Fruit fly (Drosophila melanogaster) whole organism, embryonic: Measurements from ENCODE around the gene Mabi.

Experiments
- Aef1 ChIP-seq: fragments of 200-800 bp; sonication (Bioruptor generic); IDR thresholded peaks from 3 replicates; pipeline ENCODE4 v1.3.6; 2022; ENCODE audit warnings: missing biosample characterization, missing genetic modification characterization
- Blimp-1 ChIP-seq: fragments of 200-800 bp; sonication (Bioruptor generic); optimal IDR thresholded peaks from 3 replicates; lab custom pipeline; 2018; ENCODE audit warnings: missing biosample characterization, missing genetic modification characterization, mild to moderate bottlenecking, moderate library complexity, missing genetic modification reagents
- Bteb2 ChIP-seq: fragments of 200-800 bp; sonication (Bioruptor generic); optimal IDR thresholded peaks from 2 replicates; lab custom pipeline; 2016; ENCODE audit warnings: missing biosample characterization, missing genetic modification characterization
- CG10274 ChIP-seq: fragments of 200-800 bp; sonication (Bioruptor generic); optimal IDR thresholded peaks from 3 replicates; lab custom pipeline; 2017; ENCODE audit warnings: missing biosample characterization, mild to moderate bottlenecking, missing genetic modification characterization
- CG10462 ChIP-seq: fragments of 200-800 bp; sonication (Bioruptor generic); optimal IDR thresholded peaks from 2 replicates; lab custom pipeline; 2016; ENCODE audit warnings: missing biosample characterization, missing genetic modification characterization
- CG10979 ChIP-seq: fragments of 200-800 bp; sonication (Bioruptor generic); optimal IDR thresholded peaks from 2 replicates; lab custom pipeline; 2018; ENCODE audit warnings: missing biosample characterization, mild to moderate bottlenecking, missing genetic modification characterization, moderate library complexity
- CG11504 ChIP-seq: fragments of 200-800 bp; sonication (Bioruptor generic); optimal IDR thresholded peaks from 3 replicates; lab custom pipeline; 2019; ENCODE audit warnings: missing biosample characterization, mild to moderate bottlenecking, missing genetic modification characterization, moderate library complexity
- CG13296 ChIP-seq: fragments of 200-800 bp; sonication (Bioruptor generic); optimal IDR thresholded peaks from 3 replicates; lab custom pipeline; 2018; ENCODE audit warnings: missing biosample characterization, mild to moderate bottlenecking, missing genetic modification characterization
- CG14441 ChIP-seq: fragments of 200-800 bp; sonication (Bioruptor generic); IDR thresholded peaks from 2 replicates; pipeline ENCODE4 v1.3.6; 2022; ENCODE audit warnings: missing biosample characterization, missing genetic modification characterization
- CG15601 ChIP-seq: fragments of 200-800 bp; sonication (Bioruptor generic); optimal IDR thresholded peaks from 3 replicates; lab custom pipeline; 2019; ENCODE audit warnings: missing biosample characterization, mild to moderate bottlenecking, missing genetic modification characterization, moderate library complexity
- CG2129 ChIP-seq: fragments of 200-800 bp; sonication (Bioruptor generic); IDR thresholded peaks from 2 replicates; pipeline ENCODE4 v1.3.6; 2022; ENCODE audit warnings: missing biosample characterization, missing genetic modification characterization; ENCODE audit not compliant: partially characterized antibody
- CG2199 ChIP-seq: fragments of 200-800 bp; sonication (Bioruptor generic); IDR thresholded peaks from 3 replicates; pipeline ENCODE4 v1.3.6; 2022; ENCODE audit warnings: missing biosample characterization, missing genetic modification characterization
- CG31441 ChIP-seq: fragments of 200-800 bp; sonication (Bioruptor generic); IDR thresholded peaks from 2 replicates; pipeline ENCODE4 v1.3.6; 2022; ENCODE audit warnings: missing biosample characterization, missing genetic modification characterization
- CG4282 ChIP-seq: fragments of 200-800 bp; sonication (Bioruptor generic); optimal IDR thresholded peaks from 2 replicates; lab custom pipeline; 2016; ENCODE audit warnings: missing biosample characterization, missing genetic modification characterization
- CG5180 ChIP-seq: fragments of 200-800 bp; sonication (Bioruptor generic); optimal IDR thresholded peaks from 3 replicates; lab custom pipeline; 2017; ENCODE audit warnings: missing biosample characterization, missing genetic modification characterization, mild to moderate bottlenecking, moderate library complexity, missing genetic modification reagents
- CG6791 ChIP-seq: fragments of 200-800 bp; sonication (Bioruptor generic); IDR thresholded peaks from 3 replicates; pipeline ENCODE4 v1.3.6; 2022; ENCODE audit warnings: missing biosample characterization, missing genetic modification characterization; ENCODE audit not compliant: partially characterized antibody
- CG7556 ChIP-seq: fragments of 200-800 bp; sonication (Bioruptor generic); optimal IDR thresholded peaks from 2 replicates; lab custom pipeline; 2017; ENCODE audit warnings: missing biosample characterization, mild to moderate bottlenecking, missing genetic modification characterization
- CG7786 ChIP-seq: fragments of 200-800 bp; sonication (Bioruptor generic); optimal IDR thresholded peaks from 2 replicates; lab custom pipeline; 2016; ENCODE audit warnings: missing biosample characterization, missing genetic modification characterization
- CG8359 ChIP-seq: fragments of 200-800 bp; sonication (Bioruptor generic); optimal IDR thresholded peaks from 2 replicates; lab custom pipeline; 2017; ENCODE audit warnings: missing biosample characterization, mild to moderate bottlenecking, missing genetic modification characterization, borderline replicate concordance
- D19A ChIP-seq: fragments of 200-800 bp; optimal IDR thresholded peaks from 3 replicates; lab custom pipeline; 2019; ENCODE audit warnings: missing biosample characterization, mild to moderate bottlenecking, missing genetic modification characterization, moderate library complexity
- Dek ChIP-seq: fragments of 200-800 bp; sonication (Bioruptor generic); optimal IDR thresholded peaks from 3 replicates; lab custom pipeline; 2019; ENCODE audit warnings: missing biosample characterization, mild to moderate bottlenecking, missing genetic modification characterization, moderate library complexity
- Dip2 ChIP-seq: fragments of 200-800 bp; sonication (Bioruptor generic); IDR thresholded peaks from 2 replicates; pipeline ENCODE4 v1.3.6; 2022; ENCODE audit warnings: missing biosample characterization, missing genetic modification characterization
- Drgx ChIP-seq: fragments of 200-800 bp; sonication (Bioruptor generic); IDR thresholded peaks from 2 replicates; pipeline ENCODE4 v1.3.6; 2022; ENCODE audit warnings: missing biosample characterization, missing genetic modification characterization
- Ets65A ChIP-seq: fragments of 200-800 bp; sonication (Bioruptor generic); peaks from one replicate; lab custom pipeline; 2016; ENCODE audit warnings: missing biosample characterization, missing genetic modification characterization
- Gsc ChIP-seq: fragments of 200-800 bp; sonication (Bioruptor generic); IDR thresholded peaks from 2 replicates; pipeline ENCODE4 v1.3.6; 2022; ENCODE audit warnings: missing biosample characterization, missing genetic modification characterization
- Gug ChIP-seq: fragments of 200-800 bp; sonication (Bioruptor generic); IDR thresholded peaks from 4 replicates; pipeline ENCODE4 v1.3.6; 2022; ENCODE audit warnings: missing biosample characterization, missing genetic modification characterization
- HLH54F ChIP-seq: fragments of 200-800 bp; sonication (Bioruptor generic); optimal IDR thresholded peaks from 3 replicates; lab custom pipeline; 2016; ENCODE audit warnings: missing biosample characterization, missing genetic modification characterization
- Jarid2 ChIP-seq: fragments of 200-800 bp; sonication (Bioruptor generic); optimal IDR thresholded peaks from 3 replicates; lab custom pipeline; 2017; ENCODE audit warnings: mild to moderate bottlenecking, missing biosample characterization, missing genetic modification reagents, missing genetic modification characterization
- Med ChIP-seq: fragments of 200-800 bp; sonication (Bioruptor generic); peaks from one replicate; lab custom pipeline; 2016; ENCODE audit warnings: missing biosample characterization, missing genetic modification characterization, mild to moderate bottlenecking, inconsistent platforms, moderate library complexity
- NFAT ChIP-seq: fragments of 200-800 bp; sonication (Bioruptor generic); IDR thresholded peaks from 2 replicates; pipeline ENCODE4 v1.3.6; 2022; ENCODE audit warnings: missing biosample characterization, missing genetic modification characterization
- Sox100B ChIP-seq: fragments of 200-800 bp; sonication (Bioruptor generic); optimal IDR thresholded peaks from 3 replicates; lab custom pipeline; 2018; ENCODE audit warnings: missing biosample characterization, mild to moderate bottlenecking, missing genetic modification characterization
- Xrp1 ChIP-seq: fragments of 200-800 bp; sonication (Bioruptor generic); IDR thresholded peaks from 2 replicates; pipeline ENCODE4 v1.3.6; 2022; ENCODE audit warnings: missing biosample characterization, missing genetic modification characterization
- az2 ChIP-seq: fragments of 200-800 bp; sonication (Bioruptor generic); optimal IDR thresholded peaks from 3 replicates; lab custom pipeline; 2016; ENCODE audit warnings: missing biosample characterization, missing genetic modification characterization
- dpn ChIP-seq, 2 experiments: fragments of 200-800 bp; sonication (Bioruptor generic); optimal IDR thresholded peaks; 3 replicates each; lab custom pipeline; 2016; ENCODE audit warnings: missing biosample characterization in 2 of 2, missing genetic modification characterization in 2 of 2
- fd96Cb ChIP-seq: fragments of 200-800 bp; sonication (Bioruptor generic); optimal IDR thresholded peaks from 2 replicates; lab custom pipeline; 2018; ENCODE audit warnings: missing biosample characterization, mild to moderate bottlenecking, missing genetic modification characterization, moderate library complexity
- knrl ChIP-seq: fragments of 200-800 bp; sonication (Bioruptor generic); IDR thresholded peaks from 3 replicates; pipeline ENCODE4 v1.3.6; 2022; ENCODE audit warnings: missing biosample characterization, missing genetic modification characterization; ENCODE audit not compliant: partially characterized antibody
- lmd ChIP-seq: fragments of 200-800 bp; sonication (Bioruptor generic); IDR thresholded peaks from 2 replicates; pipeline ENCODE4 v1.3.6; 2022; ENCODE audit warnings: missing biosample characterization, missing genetic modification characterization
- mirr ChIP-seq: fragments of 200-800 bp; sonication (Bioruptor generic); optimal IDR thresholded peaks from 3 replicates; lab custom pipeline; 2018; ENCODE audit warnings: missing biosample characterization, mild to moderate bottlenecking, missing genetic modification characterization
- nmo ChIP-seq: fragments of 200-800 bp; sonication (Bioruptor generic); optimal IDR thresholded peaks from 2 replicates; lab custom pipeline; 2018; ENCODE audit warnings: missing biosample characterization, mild to moderate bottlenecking, missing genetic modification characterization, moderate library complexity
- nom ChIP-seq: fragments of 200-800 bp; sonication (Bioruptor generic); optimal IDR thresholded peaks from 2 replicates; lab custom pipeline; 2017; ENCODE audit warnings: missing biosample characterization, missing genetic modification characterization, mild to moderate bottlenecking, moderate library complexity, missing genetic modification reagents
- row ChIP-seq: fragments of 200-800 bp; sonication (Bioruptor generic); IDR thresholded peaks from 3 replicates; pipeline ENCODE4 v1.3.6; 2022; ENCODE audit warnings: missing biosample characterization, missing genetic modification characterization
- sc ChIP-seq, 3 experiments: fragments of >200 bp in 2 of 3; fragments of 200-800 bp in 1 of 3; sonication (Bioruptor generic) in 1 of 3; optimal IDR thresholded peaks; 2 replicates in 2 of 3; 3 replicates in 1 of 3; lab custom pipeline; 2017; ENCODE audit warnings: mild to moderate bottlenecking in 1 of 3, missing biosample characterization in 1 of 3, missing genetic modification characterization in 1 of 3, missing genetic modification reagents in 1 of 3
- schlank ChIP-seq: fragments of 200-800 bp; sonication (Bioruptor generic); optimal IDR thresholded peaks from 2 replicates; lab custom pipeline; 2018; ENCODE audit warnings: missing biosample characterization, mild to moderate bottlenecking, missing genetic modification characterization
- sens ChIP-seq: fragments of 200-800 bp; sonication (Bioruptor generic); peaks from one replicate; lab custom pipeline; 2016; ENCODE audit warnings: missing biosample characterization, missing genetic modification characterization
- wdn ChIP-seq: fragments of 200-800 bp; sonication (Bioruptor generic); IDR thresholded peaks from 2 replicates; pipeline ENCODE4 v1.3.6; 2022; ENCODE audit warnings: missing biosample characterization, missing genetic modification characterization
- zf30C ChIP-seq: fragments of 200-800 bp; sonication (Bioruptor generic); optimal IDR thresholded peaks from 3 replicates; lab custom pipeline; 2018; ENCODE audit warnings: missing biosample characterization, mild to moderate bottlenecking, missing genetic modification characterization

Mabi gene

DNA sequence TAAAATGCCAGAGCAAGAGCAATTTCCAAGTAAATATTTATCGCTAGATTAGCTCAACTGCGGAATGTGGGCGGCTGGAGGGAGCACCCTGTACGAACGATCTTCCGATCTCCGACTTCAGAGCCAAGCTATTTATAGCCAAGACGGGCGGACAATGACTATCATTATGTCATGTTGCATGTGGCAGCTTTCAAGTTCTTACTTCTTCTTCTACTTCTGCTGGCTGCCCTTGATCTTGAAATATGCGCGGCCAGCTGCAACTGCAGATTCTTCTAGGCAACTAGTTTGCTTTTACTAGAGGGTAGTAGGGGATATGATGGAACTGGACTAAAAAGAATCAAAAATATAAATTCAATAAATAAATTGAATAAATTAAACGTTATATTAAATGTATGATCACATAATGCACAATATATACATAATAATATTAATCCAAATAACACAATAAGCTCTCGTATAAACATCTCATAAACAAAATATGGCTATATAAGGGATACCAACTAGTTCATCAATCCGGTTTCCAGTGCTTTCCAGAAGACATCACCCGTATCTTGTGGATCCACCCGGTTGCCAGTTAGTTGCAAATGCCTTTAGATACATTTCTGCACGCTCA lies 33.7 kb upstream of the Mabi start:
- peak; percentile 10 for TF ChIP-seq CG10979 (tag; lab: Kevin White, UChicago)
- TF ChIP-seq nom, result peak; percentile 41
- TF ChIP-seq Aef1 (GFP tag; lab: Robert Waterston, UW), result no peak
- TF ChIP-seq Xrp1, result peak; percentile 31; the same call in 1 of the 2 replicates
- TF ChIP-seq lmd (GFP tag; lab: Robert Waterston, UW), result 0 out of 2 replicates have a peak, but pooled peaks have one; percentile 15
- TF ChIP-seq CG11504 (tag; lab: Kevin White, UChicago), result peak; percentile 3
- TF ChIP-seq CG2199 (GFP tag; lab: Robert Waterston, UW), result 0 out of 3 replicates have a peak, but pooled peaks have one; percentile 15
- TF ChIP-seq nmo, result peak; percentile 12
- no peak for TF ChIP-seq CG31441
- peak; percentile 5 for TF ChIP-seq Blimp-1 (GFP tag; lab: Kevin White, UChicago)
- no peak for TF ChIP-seq mirr (GFP tag; lab: Kevin White, UChicago)

DNA sequence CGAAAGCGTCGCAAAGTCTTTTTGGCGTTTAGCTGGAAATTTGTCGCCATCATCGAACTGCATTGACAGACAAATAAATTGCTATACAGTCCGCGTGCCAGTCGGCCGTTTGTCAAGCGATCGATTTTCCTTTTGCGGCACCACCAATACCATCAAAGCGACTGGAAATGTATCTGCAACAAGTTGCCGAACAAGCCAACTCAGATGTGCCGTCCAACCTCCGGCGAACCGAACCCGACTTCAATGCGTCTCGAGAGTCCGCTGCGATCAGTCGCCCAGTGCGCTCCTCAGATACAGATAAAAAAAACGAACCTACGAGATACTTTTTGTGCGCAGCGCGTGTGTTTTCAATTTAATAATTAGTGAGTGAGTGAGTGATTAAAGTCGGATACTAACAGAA lies 32.2 kb upstream of the Mabi start:
- TF ChIP-seq HLH54F (no peak), Drgx (GFP tag; lab: Robert Waterston, UW) (peak; percentile 43; the same call in 1 of the 2 replicates), row (GFP tag; lab: Robert Waterston, UW) (0 out of 3 replicates have a peak, but pooled peaks have one; percentile 21), Dip2 (GFP tag; lab: Robert Waterston, UW) (no peak), CG5180 (GFP tag; lab: Kevin White, UChicago) (peak; percentile 87), CG2129 (GFP tag; lab: Robert Waterston, UW) (no peak), CG11504 (tag; lab: Kevin White, UChicago) (peak; percentile 96), CG8359 (no peak), sens (GFP tag; lab: Kevin White, UChicago) (peak; percentile 55), Jarid2 (GFP tag; lab: Kevin White, UChicago) (peak; percentile 13), Ets65A (GFP tag; lab: Kevin White, UChicago) (peak; percentile 83), CG15601 (tag; lab: Kevin White, UChicago) (peak; percentile 5), CG13296 (GFP tag; lab: Kevin White, UChicago) (no peak), Sox100B (no peak), Med (GFP tag; lab: Kevin White, UChicago) (peak; percentile 22)

DNA sequence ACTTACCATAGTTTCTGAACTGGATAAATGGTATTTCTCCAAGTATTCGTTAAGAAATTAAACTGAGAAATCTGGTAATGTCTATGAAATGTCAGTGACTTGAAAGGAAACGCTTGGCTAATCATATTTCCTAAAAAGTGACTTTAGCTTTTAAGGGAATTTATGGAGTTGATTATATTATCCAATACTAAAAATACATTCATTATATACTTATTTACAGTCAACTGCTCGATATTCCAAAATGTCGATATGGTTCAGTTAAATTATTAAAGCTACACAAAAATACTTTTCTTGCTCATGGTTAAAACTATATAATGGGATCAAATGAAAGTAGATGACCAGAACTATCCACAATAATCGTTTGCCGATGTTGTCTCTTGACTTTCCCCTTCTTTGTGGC lies 31.3 kb upstream of the Mabi start, which contains the start of gene CG31848:
Gene CG31848 (minus strand): TSS at position 101 of the 400 bp plus-strand sequence.
- no peak for TF ChIP-seq Xrp1
- no peak for TF ChIP-seq D19A
- TF ChIP-seq zf30C (GFP tag; lab: Kevin White, UChicago), result no peak
- TF ChIP-seq dpn (GFP tag; optimal IDR thresholded peaks at IDR 0.05; lab: Kevin White, UChicago), result no peak
- TF ChIP-seq knrl, result no peak
- TF ChIP-seq Bteb2 (GFP tag; lab: Kevin White, UChicago), result no peak
- no peak for TF ChIP-seq Dek (tag; lab: Kevin White, UChicago)
- TF ChIP-seq, all 482 proteins: peak for 0

DNA sequence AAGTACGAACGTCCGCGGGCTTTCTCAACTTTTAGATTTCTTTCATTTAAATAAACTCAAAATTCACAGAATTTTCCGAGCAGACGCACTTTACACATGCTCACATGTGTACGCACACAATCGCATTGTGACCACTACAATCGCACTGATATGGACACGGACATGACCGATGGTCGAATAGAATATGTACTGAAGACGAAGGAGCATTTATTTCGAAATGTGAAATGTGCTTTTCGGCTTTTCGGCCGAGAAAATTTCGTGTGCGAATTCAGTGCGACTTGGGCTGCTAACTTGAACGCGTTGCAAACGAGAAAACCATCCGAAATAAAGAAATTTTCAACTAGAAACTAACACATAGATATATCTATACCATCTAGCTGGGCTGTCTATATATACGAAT lies 26.3 kb upstream of the Mabi start, which contains the start of gene CG44085:
Gene CG44085 (plus strand): TSS at position 269 of the 400 bp plus-strand sequence.
- TF ChIP-seq CG7556 (no peak), Gsc (GFP tag; lab: Robert Waterston, UW) (no peak), CG10462 (no peak), sc (optimal IDR thresholded peaks at IDR 0.05; lab: Kevin White, UChicago) (no peak), sc (GFP tag; optimal IDR thresholded peaks at IDR 0.05; lab: Kevin White, UChicago) (no peak), schlank (no peak), wdn (GFP tag; lab: Robert Waterston, UW) (no peak), CG6791 (GFP tag; lab: Robert Waterston, UW) (no peak), CG4282 (no peak), az2 (GFP tag; lab: Kevin White, UChicago) (no peak), CG7786 (GFP tag; lab: Kevin White, UChicago) (no peak), fd96Cb (no peak), CG14441 (GFP tag; lab: Robert Waterston, UW) (no peak), Gug (GFP tag; lab: Robert Waterston, UW) (no peak), NFAT (GFP tag; lab: Robert Waterston, UW) (no peak), CG10274 (GFP tag; lab: Kevin White, UChicago) (no peak)
